Worm (Caenorhabditis elegans) whole organism, midembryonic: ENCODE measurements around the gene B0513.90.

ENCODE experiments used
- cog-1 ChIP-seq: sonication (generic microtip); optimal IDR thresholded peaks from 2 replicates; lab custom pipeline; 2016; ENCODE audit warnings: missing genetic modification characterization, missing compliant biosample characterization
- flt-1 ChIP-seq: fragments of 200-800 bp; sonication (Bioruptor generic); IDR thresholded peaks from 2 replicates; pipeline ENCODE4 v1.3.6; 2022; ENCODE audit warnings: missing genetic modification characterization, missing compliant biosample characterization
- klf-2 ChIP-seq: fragments of 200-800 bp; sonication (Bioruptor generic); conservative IDR thresholded peaks from 2 replicates; pipeline ENCODE4 v1.3.6; 2022; ENCODE audit warnings: missing genetic modification reagents, missing genetic modification characterization, missing compliant biosample characterization
- tab-1 ChIP-seq: fragments of 200-800 bp; sonication (Bioruptor generic); IDR thresholded peaks from 2 replicates; pipeline ENCODE4 v1.3.6; 2022; ENCODE audit warnings: missing genetic modification characterization, missing compliant biosample characterization
- ztf-23 ChIP-seq: fragments of 200-800 bp; sonication (Bioruptor generic); IDR thresholded peaks from 2 replicates; pipeline ENCODE4 v1.3.6; 2022; ENCODE audit warnings: missing genetic modification reagents, missing genetic modification characterization, missing compliant biosample characterization
- ztf-29 ChIP-seq: fragments of 200-800 bp; sonication (Bioruptor generic); IDR thresholded peaks from 2 replicates; pipeline ENCODE4 v1.3.6; 2022; ENCODE audit warnings: missing genetic modification reagents, missing genetic modification characterization, missing compliant biosample characterization

- no peak for TF ChIP-seq ztf-29 (GFP tag; lab: Robert Waterston, UW)
- no peak for TF ChIP-seq tab-1 (GFP tag; lab: Robert Waterston, UW)
- TF ChIP-seq ztf-23 (GFP tag; lab: Robert Waterston, UW): no peak
- 0 out of 2 replicates have a peak, but pooled peaks have one; percentile 19 for TF ChIP-seq klf-2 (GFP tag; lab: Robert Waterston, UW)
- 0 out of 2 replicates have a peak, but pooled peaks have one; percentile 44 for TF ChIP-seq flt-1 (GFP tag; lab: Robert Waterston, UW)
- TF ChIP-seq cog-1 (tag; lab: Kevin White, UChicago): peak; percentile 50
These were observed 15.0 kb downstream of the B0513.90 start, which contains the start of gene rpl-29 for ce11 chrIV:13881754-13882275.
